Worm (Caenorhabditis elegans) whole organism, L4 larva: ENCODE measurements around the gene srz-95.

Experiments used
- aha-1 ChIP-seq: fragments of 150-350 bp; peaks from one replicate; lab custom pipeline; 2014; ENCODE audit warnings: missing biosample characterization, missing genetic modification characterization
- ceh-82 ChIP-seq: sonication (generic microtip); optimal IDR thresholded peaks from 2 replicates; lab custom pipeline; 2017; ENCODE audit warnings: missing biosample characterization, missing genetic modification characterization
- ces-1 ChIP-seq: fragments of 150-350 bp; sonication (generic microtip); optimal IDR thresholded peaks from 4 replicates; lab custom pipeline; 2014; ENCODE audit warnings: missing biosample characterization, missing genetic modification reagents, missing genetic modification characterization
- egl-27 ChIP-seq: sonication (generic microtip); optimal IDR thresholded peaks from 3 replicates; lab custom pipeline; 2017; ENCODE audit warnings: missing biosample characterization, missing genetic modification reagents, missing genetic modification characterization
- hmg-1.1 ChIP-seq: fragments of 200-800 bp; sonication (Bioruptor generic); IDR thresholded peaks from 2 replicates; pipeline ENCODE4 v1.3.6; 2022; ENCODE audit warnings: missing genetic modification reagents, missing genetic modification characterization, missing compliant biosample characterization
- lin-15B ChIP-seq: fragments of 150-350 bp; sonication (generic microtip); optimal IDR thresholded peaks from 3 replicates; lab custom pipeline; 2014; ENCODE audit warnings: missing biosample characterization, missing genetic modification characterization
- lin-39 ChIP-seq: fragments of 150-350 bp; optimal IDR thresholded peaks from 2 replicates; lab custom pipeline; 2014; ENCODE audit warnings: missing biosample characterization, missing genetic modification reagents, missing genetic modification characterization
- madf-9 ChIP-seq: fragments of 200-800 bp; sonication (Bioruptor generic); conservative IDR thresholded peaks from 2 replicates; pipeline ENCODE4 v1.3.6; 2022; ENCODE audit warnings: missing genetic modification reagents, missing genetic modification characterization, missing compliant biosample characterization
- mdl-1 ChIP-seq, 2 experiments: fragments of 150-350 bp in 1 of 2; sonication (generic microtip) in 1 of 2; optimal IDR thresholded peaks; 2 replicates each; lab custom pipeline; 2014 to 2017; ENCODE audit warnings: missing biosample characterization in 2 of 2, missing genetic modification characterization in 2 of 2
- mxl-3 ChIP-seq: fragments of 200-800 bp; sonication (Bioruptor generic); optimal IDR thresholded peaks from 2 replicates; lab custom pipeline; 2018; ENCODE audit warnings: mild to moderate bottlenecking, missing genetic modification characterization, missing compliant biosample characterization
- nhr-28 ChIP-seq: fragments of 150-350 bp; optimal IDR thresholded peaks from 2 replicates; lab custom pipeline; 2014; ENCODE audit warnings: missing biosample characterization, missing genetic modification characterization
- snpc-1.2 ChIP-seq: fragments of 200-800 bp; sonication (Bioruptor generic); IDR thresholded peaks from 2 replicates; pipeline ENCODE4 v1.3.6; 2022; ENCODE audit warnings: missing genetic modification reagents, missing genetic modification characterization, missing compliant biosample characterization

DNA sequence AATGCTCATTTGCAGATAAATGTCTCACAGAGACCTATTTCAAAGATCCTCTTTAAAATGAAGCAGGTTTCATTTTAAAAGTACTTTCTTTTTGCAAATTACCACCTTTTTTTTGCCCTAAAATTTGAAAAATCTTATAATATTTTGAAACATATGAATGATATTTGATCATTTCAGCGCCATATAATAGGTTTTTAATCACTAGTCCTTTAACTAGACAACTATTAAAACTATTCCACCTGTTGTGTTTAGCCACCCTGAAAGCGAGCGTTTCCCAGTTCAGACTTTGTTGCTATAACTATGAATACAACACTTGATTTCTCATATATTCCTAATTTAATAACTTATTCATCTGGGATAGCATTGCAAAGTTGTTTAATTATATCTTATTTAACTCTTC lies at the start of gene srz-95:
- TF ChIP-seq ces-1 (GFP tag; lab: Kevin White, UChicago) (no peak), madf-9 (GFP tag; lab: Robert Waterston, UW) (no peak), aha-1 (tag; lab: Kevin White, UChicago) (no peak), hmg-1.1 (GFP tag; lab: Robert Waterston, UW) (no peak), ceh-82 (no peak), lin-15B (tag; lab: Kevin White, UChicago) (no peak), mdl-1 (tag; optimal IDR thresholded peaks at IDR 0.05; lab: Kevin White, UChicago) (no peak), lin-39 (no peak), mxl-3 (GFP tag; lab: Kevin White, UChicago) (no peak), nhr-28 (tag; lab: Kevin White, UChicago) (no peak), snpc-1.2 (GFP tag; lab: Robert Waterston, UW) (no peak), egl-27 (tag; lab: Kevin White, UChicago) (no peak)
